Worm (Caenorhabditis elegans) whole organism, midembryonic: ENCODE data around the gene fbxl-5.
A peak's percentile ranks its signal among the peaks of the same experiment; 100 is the strongest.

Experiments used
- T22C8.4 ChIP-seq: fragments of 200-800 bp; sonication (Bioruptor generic); IDR thresholded peaks from 2 replicates; pipeline ENCODE4 v1.3.6; 2022; ENCODE audit warnings: missing genetic modification characterization, missing compliant biosample characterization
- cog-1 ChIP-seq: sonication (generic microtip); optimal IDR thresholded peaks from 2 replicates; lab custom pipeline; 2016; ENCODE audit warnings: missing genetic modification characterization, missing compliant biosample characterization
- flt-1 ChIP-seq: fragments of 200-800 bp; sonication (Bioruptor generic); IDR thresholded peaks from 2 replicates; pipeline ENCODE4 v1.3.6; 2022; ENCODE audit warnings: missing genetic modification characterization, missing compliant biosample characterization
- klf-2 ChIP-seq: fragments of 200-800 bp; sonication (Bioruptor generic); conservative IDR thresholded peaks from 2 replicates; pipeline ENCODE4 v1.3.6; 2022; ENCODE audit warnings: missing genetic modification reagents, missing genetic modification characterization, missing compliant biosample characterization
- med-1 ChIP-seq: sonication (generic microtip); optimal IDR thresholded peaks from 2 replicates; lab custom pipeline; 2017; ENCODE audit warnings: missing genetic modification characterization, mild to moderate bottlenecking, missing compliant biosample characterization, antibody characterized with exemption, missing genetic modification reagents; ENCODE audit not compliant: insufficient read depth
- ref-1 ChIP-seq: fragments of 200-800 bp; sonication (Bioruptor generic); conservative IDR thresholded peaks from 2 replicates; pipeline ENCODE4 v1.3.6; 2022; ENCODE audit warnings: missing genetic modification reagents, missing genetic modification characterization, missing compliant biosample characterization
- tab-1 ChIP-seq: fragments of 200-800 bp; sonication (Bioruptor generic); IDR thresholded peaks from 2 replicates; pipeline ENCODE4 v1.3.6; 2022; ENCODE audit warnings: missing genetic modification characterization, missing compliant biosample characterization
- ztf-23 ChIP-seq: fragments of 200-800 bp; sonication (Bioruptor generic); IDR thresholded peaks from 2 replicates; pipeline ENCODE4 v1.3.6; 2022; ENCODE audit warnings: missing genetic modification reagents, missing genetic modification characterization, missing compliant biosample characterization
- ztf-29 ChIP-seq: fragments of 200-800 bp; sonication (Bioruptor generic); IDR thresholded peaks from 2 replicates; pipeline ENCODE4 v1.3.6; 2022; ENCODE audit warnings: missing genetic modification reagents, missing genetic modification characterization, missing compliant biosample characterization

The fbxl-5 gene

DNA sequence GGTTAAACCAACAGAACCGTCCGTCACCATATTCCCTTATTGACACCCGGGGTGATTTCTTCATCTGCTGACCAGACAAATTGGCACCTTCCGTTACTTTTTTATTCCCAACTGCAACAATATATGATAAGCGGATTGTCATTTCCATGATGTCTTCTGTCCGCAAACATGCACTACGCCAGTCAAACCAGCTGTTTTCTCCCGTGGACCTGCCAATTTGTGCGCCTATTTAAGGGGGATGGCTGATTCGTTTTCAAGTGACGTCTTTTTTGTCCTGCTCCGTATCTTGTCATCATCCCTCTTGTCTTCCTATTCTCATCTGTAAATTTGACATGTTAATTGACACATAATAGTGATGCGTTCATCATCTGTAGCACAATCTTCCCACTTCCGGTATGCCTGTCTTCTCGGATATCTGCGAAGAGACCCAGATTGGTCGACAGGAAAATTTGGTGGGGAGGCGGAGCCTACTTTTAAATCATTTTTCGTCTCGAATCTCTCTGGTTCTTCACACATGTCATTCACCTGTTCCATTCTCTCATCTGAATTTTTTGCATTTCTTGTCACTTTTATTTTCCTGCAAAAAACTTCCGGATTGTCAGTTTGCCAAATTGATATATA lies 5.4 kb downstream of the fbxl-5 start:
- TF ChIP-seq flt-1 (GFP tag; lab: Robert Waterston, UW) (peak; percentile 31; the same call in 1 of the 2 replicates), tab-1 (GFP tag; lab: Robert Waterston, UW) (no peak)

DNA sequence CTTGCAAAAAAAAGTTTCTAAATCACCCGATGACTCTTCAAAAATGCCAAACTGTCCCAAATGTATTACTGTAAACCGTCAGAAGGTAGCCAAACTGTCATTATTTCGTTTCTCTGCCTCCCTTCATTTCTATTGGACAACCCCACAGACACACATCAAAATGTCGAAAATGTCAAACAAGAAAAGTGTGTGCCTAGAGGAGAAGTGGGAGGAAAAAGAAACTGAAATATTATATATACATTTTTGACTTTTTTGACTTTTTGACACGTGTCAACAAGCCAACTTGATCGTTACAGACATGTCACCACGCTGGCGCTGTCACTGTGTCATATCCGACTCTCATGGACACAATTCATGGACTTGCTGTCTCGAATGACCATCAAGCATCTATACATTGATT lies 7.0 kb downstream of the fbxl-5 start:
- TF ChIP-seq ref-1 (GFP tag; lab: Robert Waterston, UW) (no peak), ztf-29 (GFP tag; lab: Robert Waterston, UW) (no peak), ztf-23 (no peak), tab-1 (GFP tag; lab: Robert Waterston, UW) (no peak), klf-2 (no peak), cog-1 (tag; lab: Kevin White, UChicago) (no peak), T22C8.4 (GFP tag; lab: Robert Waterston, UW) (no peak), med-1 (no peak), flt-1 (GFP tag; lab: Robert Waterston, UW) (no peak)

DNA sequence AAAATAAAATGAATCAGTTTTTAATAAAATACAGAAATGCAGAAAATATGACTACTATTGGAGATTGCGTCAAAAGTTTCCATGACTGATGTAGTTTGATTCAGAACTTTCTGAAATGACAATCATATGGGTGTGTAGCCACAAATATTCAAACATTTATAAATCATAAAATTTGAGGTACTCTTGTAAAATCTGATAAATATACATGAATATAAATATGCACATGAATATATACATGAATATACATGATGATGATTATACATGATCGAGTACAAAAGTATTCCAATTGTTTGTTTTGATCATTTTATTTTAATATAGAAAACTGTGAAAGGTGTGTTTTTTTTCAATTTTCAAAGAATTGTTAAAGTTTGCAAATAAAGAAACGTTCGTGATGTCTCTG lies 11.8 kb downstream of the fbxl-5 start, which contains the start of gene T05B11.4:
Gene T05B11.4 (minus strand): TSS at position 101 of the 400 bp plus-strand sequence.
- TF ChIP-seq ztf-29 (GFP tag; lab: Robert Waterston, UW) (no peak), flt-1 (GFP tag; lab: Robert Waterston, UW) (no peak), klf-2 (no peak), cog-1 (tag; lab: Kevin White, UChicago) (no peak), ref-1 (GFP tag; lab: Robert Waterston, UW) (no peak)

DNA sequence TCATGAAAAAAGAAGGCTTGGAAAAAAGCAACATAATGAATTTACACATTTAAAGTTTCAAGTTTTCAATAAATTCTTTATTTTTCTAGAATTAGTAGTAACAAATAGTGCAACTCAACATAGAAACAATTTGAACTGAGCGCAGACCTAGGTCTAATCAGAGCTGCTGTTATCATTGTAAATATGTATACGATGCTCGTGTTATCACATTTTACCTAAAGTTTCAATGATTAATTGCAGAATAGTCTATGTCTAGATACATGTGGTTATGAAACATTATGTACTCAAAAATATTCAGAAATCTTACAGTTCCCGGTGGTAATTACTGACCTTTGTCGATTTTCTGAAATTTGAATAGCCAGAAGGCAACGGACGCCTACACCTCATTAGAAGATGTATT lies 13.3 kb downstream of the fbxl-5 start:
- TF ChIP-seq T22C8.4 (GFP tag; lab: Robert Waterston, UW) (no peak), flt-1 (GFP tag; lab: Robert Waterston, UW) (no peak), ztf-23 (no peak), cog-1 (tag; lab: Kevin White, UChicago) (no peak), ztf-29 (GFP tag; lab: Robert Waterston, UW) (no peak), ref-1 (GFP tag; lab: Robert Waterston, UW) (no peak), med-1 (no peak), klf-2 (no peak), tab-1 (GFP tag; lab: Robert Waterston, UW) (no peak)

DNA sequence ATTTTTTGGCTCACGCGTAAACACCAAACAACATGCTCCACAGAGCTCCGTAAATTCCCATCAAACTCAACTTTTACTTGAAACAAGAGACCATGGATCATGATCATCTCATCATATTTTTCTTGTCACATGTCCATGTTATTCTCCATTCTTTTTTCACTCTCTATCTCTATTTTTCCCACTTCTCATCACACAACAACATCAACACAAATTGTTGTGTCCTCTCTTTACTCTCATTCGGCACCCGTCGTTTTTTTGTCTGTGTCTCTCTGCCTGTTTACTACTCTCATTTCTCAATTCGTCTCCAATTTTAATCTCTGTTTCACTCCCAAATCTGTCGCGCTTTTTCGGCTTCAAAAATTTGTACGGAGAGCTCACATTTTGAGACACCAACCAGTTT lies 16.6 kb downstream of the fbxl-5 start:
- TF ChIP-seq cog-1 (tag; lab: Kevin White, UChicago) (no peak), klf-2 (no peak), tab-1 (GFP tag; lab: Robert Waterston, UW) (no peak), med-1 (no peak), ref-1 (GFP tag; lab: Robert Waterston, UW) (no peak), ztf-23 (no peak), ztf-29 (GFP tag; lab: Robert Waterston, UW) (no peak), flt-1 (GFP tag; lab: Robert Waterston, UW) (no peak), T22C8.4 (GFP tag; lab: Robert Waterston, UW) (no peak)

DNA sequence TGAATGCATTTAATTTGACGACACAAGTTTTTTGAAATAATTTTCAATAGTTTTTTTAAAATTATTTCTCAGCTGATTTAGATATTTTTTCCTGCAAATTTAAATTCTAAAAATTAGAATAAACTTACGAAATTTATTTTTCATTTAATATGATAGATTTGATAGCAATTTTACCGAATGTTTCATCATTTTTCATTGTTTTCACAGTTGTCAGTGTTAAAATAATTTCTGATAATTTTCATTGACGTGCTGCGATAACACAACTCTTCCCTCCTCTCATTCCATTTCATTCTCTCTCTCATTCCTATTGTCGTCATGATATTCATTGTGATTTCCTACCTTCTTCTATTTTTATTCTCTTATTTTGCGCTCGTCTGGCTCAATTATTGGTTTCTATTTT lies 17.5 kb downstream of the fbxl-5 start, which contains the start of gene hint-3:
Gene hint-3 (plus strand): TSS at position 301 of the 400 bp plus-strand sequence.
- TF ChIP-seq klf-2, result no peak
- TF ChIP-seq ref-1 (GFP tag; lab: Robert Waterston, UW), result no peak
- no peak for TF ChIP-seq cog-1 (tag; lab: Kevin White, UChicago)
- TF ChIP-seq ztf-23, result no peak
- no peak for TF ChIP-seq flt-1 (GFP tag; lab: Robert Waterston, UW)
- TF ChIP-seq ztf-29 (GFP tag; lab: Robert Waterston, UW), result no peak
- TF ChIP-seq med-1, result no peak
- TF ChIP-seq T22C8.4 (GFP tag; lab: Robert Waterston, UW), result no peak
- TF ChIP-seq tab-1 (GFP tag; lab: Robert Waterston, UW), result no peak

DNA sequence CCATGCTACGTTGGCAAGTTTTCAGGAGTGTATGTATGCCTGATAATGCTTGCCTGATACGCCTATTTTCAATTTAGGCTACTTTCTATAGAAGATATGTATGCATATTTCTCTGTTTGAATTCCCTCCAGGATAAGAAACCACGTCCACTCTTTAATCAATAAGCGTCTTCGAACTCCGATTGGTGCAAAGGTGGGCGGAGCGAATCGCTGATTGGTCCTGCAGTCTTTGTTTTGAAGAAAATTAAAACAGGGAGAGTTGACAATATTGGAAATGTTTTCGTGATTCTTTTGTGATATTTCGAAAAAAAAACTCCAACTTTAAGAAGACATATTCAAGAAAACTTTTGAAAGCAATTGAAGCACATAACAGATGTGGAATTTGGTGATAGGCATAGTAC lies 19.2 kb downstream of the fbxl-5 start:
- no peak for TF ChIP-seq ztf-23
- no peak for TF ChIP-seq flt-1 (GFP tag; lab: Robert Waterston, UW)
- no peak for TF ChIP-seq klf-2
- TF ChIP-seq tab-1 (GFP tag; lab: Robert Waterston, UW), result no peak
- no peak for TF ChIP-seq ztf-29 (GFP tag; lab: Robert Waterston, UW)
- no peak for TF ChIP-seq cog-1 (tag; lab: Kevin White, UChicago)
- no peak for TF ChIP-seq ref-1 (GFP tag; lab: Robert Waterston, UW)
- no peak for TF ChIP-seq med-1
- no peak for TF ChIP-seq T22C8.4 (GFP tag; lab: Robert Waterston, UW)

DNA sequence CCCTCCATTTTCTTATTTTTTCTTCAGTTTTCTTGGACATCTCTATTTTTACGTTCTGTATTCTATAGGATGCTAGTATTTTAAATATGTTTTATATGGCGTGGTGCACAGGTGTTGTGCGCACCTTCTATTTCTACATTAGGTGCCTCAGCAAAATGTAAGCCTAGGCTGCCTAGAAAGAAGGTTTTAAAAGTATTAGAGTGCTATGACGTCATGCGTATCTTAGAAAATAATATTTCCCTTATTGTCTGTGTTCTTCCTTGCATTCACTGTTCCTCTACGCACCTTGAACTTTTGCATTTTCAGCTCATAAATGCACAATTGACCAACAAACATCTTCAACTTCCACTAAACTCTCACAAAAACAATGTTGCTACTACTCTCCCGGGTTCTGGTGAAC lies 28.3 kb downstream of the fbxl-5 start, which contains the start of gene frpr-3:
Gene frpr-3 (plus strand): TSS at position 301 of the 400 bp plus-strand sequence.
- TF ChIP-seq ztf-29 (GFP tag; lab: Robert Waterston, UW) (no peak), klf-2 (no peak), flt-1 (GFP tag; lab: Robert Waterston, UW) (no peak), T22C8.4 (GFP tag; lab: Robert Waterston, UW) (no peak), cog-1 (tag; lab: Kevin White, UChicago) (no peak), ztf-23 (no peak), med-1 (no peak), tab-1 (GFP tag; lab: Robert Waterston, UW) (no peak), ref-1 (GFP tag; lab: Robert Waterston, UW) (no peak)

DNA sequence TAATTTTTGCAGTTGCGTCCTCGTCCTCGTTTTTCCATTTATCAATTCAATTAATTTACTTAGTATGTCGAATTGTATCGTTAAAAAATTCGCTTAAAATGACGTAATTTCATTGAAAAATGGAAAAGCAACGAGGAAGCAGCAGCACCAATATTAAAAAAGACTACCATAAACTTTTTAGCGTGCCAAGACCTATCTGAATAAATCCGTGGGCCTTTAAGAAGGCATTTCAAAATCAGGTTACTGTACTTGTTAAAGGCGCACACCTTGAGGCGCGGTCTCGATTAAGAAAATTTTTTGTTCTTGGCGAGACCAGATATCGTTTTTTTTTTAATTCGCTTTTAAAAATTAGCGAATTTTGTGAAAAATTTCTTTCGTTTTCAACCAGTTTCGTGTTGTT lies 30.9 kb downstream of the fbxl-5 start:
- TF ChIP-seq flt-1 (GFP tag; lab: Robert Waterston, UW) (no peak), tab-1 (GFP tag; lab: Robert Waterston, UW) (no peak), cog-1 (tag; lab: Kevin White, UChicago) (no peak), med-1 (no peak), ref-1 (GFP tag; lab: Robert Waterston, UW) (no peak), klf-2 (no peak), T22C8.4 (GFP tag; lab: Robert Waterston, UW) (no peak), ztf-23 (no peak), ztf-29 (GFP tag; lab: Robert Waterston, UW) (no peak)

DNA sequence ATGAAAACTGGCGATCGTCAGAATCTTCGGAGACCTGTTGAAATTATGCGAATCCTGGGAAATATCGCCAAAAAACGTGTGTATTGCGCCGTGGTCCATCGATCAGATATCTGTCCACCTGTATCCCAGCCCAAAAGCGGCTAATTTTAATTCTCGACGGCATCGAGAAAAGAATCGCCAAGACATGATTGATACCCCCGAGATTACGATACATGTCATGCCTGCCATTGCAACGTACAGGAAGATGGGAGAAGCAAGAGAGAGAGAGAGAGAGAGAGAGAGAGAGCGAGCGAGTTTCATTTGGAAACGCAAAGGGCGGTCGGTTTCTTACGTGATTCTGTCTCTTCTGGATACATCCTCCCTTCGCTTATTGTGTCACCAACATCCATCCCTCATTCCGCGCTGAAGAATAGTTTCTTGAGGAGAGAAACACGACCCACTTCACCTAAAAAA lies 31.5 kb downstream of the fbxl-5 start, which contains the start of gene grl-10:
Gene grl-10 (plus strand): TSS at position 403 of the 453 bp plus-strand sequence.
- TF ChIP-seq flt-1 (GFP tag; lab: Robert Waterston, UW), result no peak
- TF ChIP-seq cog-1 (tag; lab: Kevin White, UChicago), result no peak
- TF ChIP-seq med-1, result no peak
- TF ChIP-seq ztf-29 (GFP tag; lab: Robert Waterston, UW), result no peak
- no peak for TF ChIP-seq tab-1 (GFP tag; lab: Robert Waterston, UW)
- no peak for TF ChIP-seq ztf-23
